Fruit fly (Drosophila melanogaster) whole organism, embryonic: ENCODE data around the gene CG10435.

ENCODE experiments used
- Bgb ChIP-seq: fragments of 200-800 bp; sonication (Bioruptor generic); IDR thresholded peaks from 2 replicates; pipeline ENCODE4 v1.3.6; 2022; ENCODE audit warnings: missing biosample characterization, missing genetic modification characterization; ENCODE audit not compliant: partially characterized antibody
- CG10267 ChIP-seq: fragments of 200-800 bp; sonication (Bioruptor generic); optimal IDR thresholded peaks from 2 replicates; lab custom pipeline; 2018; ENCODE audit warnings: missing biosample characterization, mild to moderate bottlenecking, missing genetic modification characterization, moderate library complexity
- CG12659 ChIP-seq: fragments of 200-800 bp; sonication (Bioruptor generic); optimal IDR thresholded peaks from 3 replicates; lab custom pipeline; 2017; ENCODE audit warnings: mild to moderate bottlenecking, missing biosample characterization, missing genetic modification reagents, missing genetic modification characterization
- CG13624 ChIP-seq: fragments of 200-800 bp; sonication (Bioruptor generic); optimal IDR thresholded peaks from 2 replicates; lab custom pipeline; 2016; ENCODE audit warnings: missing biosample characterization, missing genetic modification characterization
- CG14860 ChIP-seq: fragments of 200-800 bp; sonication (Bioruptor generic); IDR thresholded peaks from 3 replicates; pipeline ENCODE4 v1.3.6; 2022; ENCODE audit warnings: missing biosample characterization, missing genetic modification characterization; ENCODE audit not compliant: partially characterized antibody
- CG15011 ChIP-seq: fragments of 200-800 bp; sonication (Bioruptor generic); optimal IDR thresholded peaks from 3 replicates; lab custom pipeline; 2018; ENCODE audit warnings: missing biosample characterization, mild to moderate bottlenecking, missing genetic modification characterization
- CG15514 ChIP-seq: fragments of 200-800 bp; sonication (Bioruptor generic); optimal IDR thresholded peaks from 3 replicates; lab custom pipeline; 2017; ENCODE audit warnings: missing biosample characterization, missing genetic modification characterization, mild to moderate bottlenecking, moderate library complexity, missing genetic modification reagents
- CG18262 ChIP-seq: fragments of 200-800 bp; optimal IDR thresholded peaks from 3 replicates; lab custom pipeline; 2019; ENCODE audit warnings: missing biosample characterization, mild to moderate bottlenecking, missing genetic modification characterization, moderate library complexity
- CG2116 ChIP-seq: fragments of 200-800 bp; sonication (Bioruptor generic); optimal IDR thresholded peaks from 3 replicates; lab custom pipeline; 2018; ENCODE audit warnings: missing biosample characterization, mild to moderate bottlenecking, missing genetic modification characterization
- CG30431 ChIP-seq: fragments of 200-800 bp; sonication (Bioruptor generic); optimal IDR thresholded peaks from 2 replicates; lab custom pipeline; 2017; ENCODE audit warnings: missing biosample characterization, missing genetic modification characterization
- CG4730 ChIP-seq: fragments of 200-800 bp; sonication (Bioruptor generic); IDR thresholded peaks from 2 replicates; pipeline ENCODE4 v1.3.6; 2022; ENCODE audit warnings: missing biosample characterization, missing genetic modification characterization
- CG8924 ChIP-seq: fragments of 200-800 bp; optimal IDR thresholded peaks from 3 replicates; lab custom pipeline; 2019; ENCODE audit warnings: missing biosample characterization, mild to moderate bottlenecking, missing genetic modification characterization, moderate library complexity
- CG9215 ChIP-seq: fragments of 200-800 bp; sonication (Bioruptor generic); IDR thresholded peaks from 2 replicates; pipeline ENCODE4 v1.3.6; 2022; ENCODE audit warnings: missing biosample characterization, missing genetic modification characterization
- CG9727 ChIP-seq: fragments of 200-800 bp; sonication (Bioruptor generic); optimal IDR thresholded peaks from 3 replicates; lab custom pipeline; 2017; ENCODE audit warnings: missing biosample characterization, mild to moderate bottlenecking, missing genetic modification characterization
- Gsc ChIP-seq: fragments of 200-800 bp; sonication (Bioruptor generic); IDR thresholded peaks from 2 replicates; pipeline ENCODE4 v1.3.6; 2022; ENCODE audit warnings: missing biosample characterization, missing genetic modification characterization
- Max ChIP-seq: fragments of 200-800 bp; sonication (Bioruptor generic); optimal IDR thresholded peaks from 2 replicates; lab custom pipeline; 2016; ENCODE audit warnings: missing biosample characterization, mild to moderate bottlenecking, missing genetic modification characterization
- Ptx1 ChIP-seq: fragments of 200-800 bp; sonication (Bioruptor generic); IDR thresholded peaks from 2 replicates; pipeline ENCODE4 v1.3.6; 2022; ENCODE audit warnings: missing biosample characterization, missing genetic modification characterization
- Scr ChIP-seq: fragments of 200-800 bp; sonication (Bioruptor generic); IDR thresholded peaks from 2 replicates; pipeline ENCODE4 v1.3.6; 2022; ENCODE audit warnings: missing biosample characterization, missing genetic modification characterization; ENCODE audit not compliant: partially characterized antibody
- Sox102F ChIP-seq: fragments of 200-800 bp; sonication (Bioruptor generic); optimal IDR thresholded peaks from 2 replicates; lab custom pipeline; 2018; ENCODE audit warnings: missing biosample characterization, mild to moderate bottlenecking, missing genetic modification characterization, moderate library complexity
- Vsx1 ChIP-seq: fragments of 200-800 bp; sonication (Bioruptor generic); optimal IDR thresholded peaks from 2 replicates; lab custom pipeline; 2017; ENCODE audit warnings: missing biosample characterization, mild to moderate bottlenecking, missing genetic modification characterization, missing genetic modification reagents
- Xbp1 ChIP-seq: fragments of 200-800 bp; sonication (Bioruptor generic); optimal IDR thresholded peaks from 3 replicates; lab custom pipeline; 2016; ENCODE audit warnings: missing biosample characterization, mild to moderate bottlenecking, missing genetic modification characterization
- YL-1 ChIP-seq: fragments of 200-800 bp; sonication (Bioruptor generic); optimal IDR thresholded peaks from 3 replicates; lab custom pipeline; 2017; ENCODE audit warnings: missing biosample characterization, mild to moderate bottlenecking, missing genetic modification characterization
- amos ChIP-seq: fragments of 200-800 bp; sonication (Bioruptor generic); IDR thresholded peaks from 2 replicates; pipeline ENCODE4 v1.3.6; 2022; ENCODE audit warnings: missing biosample characterization, missing genetic modification characterization; ENCODE audit not compliant: partially characterized antibody
- ato ChIP-seq: fragments of 200-800 bp; sonication (Bioruptor generic); IDR thresholded peaks from 2 replicates; pipeline ENCODE4 v1.3.6; 2022; ENCODE audit warnings: missing biosample characterization, missing genetic modification characterization; ENCODE audit not compliant: partially characterized antibody
- crc ChIP-seq: fragments of 200-800 bp; sonication (Bioruptor generic); optimal IDR thresholded peaks from 2 replicates; lab custom pipeline; 2016; ENCODE audit warnings: missing biosample characterization, missing genetic modification characterization
- crp ChIP-seq, 2 experiments: fragments of 200-800 bp; sonication (Bioruptor generic); optimal IDR thresholded peaks; 2 replicates in 1 of 2; 3 replicates in 1 of 2; lab custom pipeline; 2017; ENCODE audit warnings: missing biosample characterization in 2 of 2, missing genetic modification characterization in 2 of 2, mild to moderate bottlenecking in 1 of 2, moderate library complexity in 1 of 2
- dm ChIP-seq: fragments of 200-800 bp; sonication (Bioruptor generic); optimal IDR thresholded peaks from 3 replicates; lab custom pipeline; 2016; ENCODE audit warnings: missing biosample characterization, missing genetic modification characterization
- dmrt11E ChIP-seq: fragments of 200-800 bp; sonication (Bioruptor generic); optimal IDR thresholded peaks from 3 replicates; lab custom pipeline; 2018; ENCODE audit warnings: missing biosample characterization, mild to moderate bottlenecking, missing genetic modification characterization, moderate library complexity
- dpn ChIP-seq, 2 experiments: fragments of 200-800 bp; sonication (Bioruptor generic); optimal IDR thresholded peaks; 3 replicates each; lab custom pipeline; 2016; ENCODE audit warnings: missing biosample characterization in 2 of 2, missing genetic modification characterization in 2 of 2
- exex ChIP-seq: fragments of 200-800 bp; sonication (Bioruptor generic); optimal IDR thresholded peaks from 4 replicates; lab custom pipeline; 2018; ENCODE audit warnings: missing biosample characterization, mild to moderate bottlenecking, missing genetic modification characterization, moderate library complexity
- ftz-f1 ChIP-seq: fragments of 200-800 bp; sonication (Bioruptor generic); optimal IDR thresholded peaks from 2 replicates; lab custom pipeline; 2016; ENCODE audit warnings: missing biosample characterization, missing genetic modification characterization
- gsb ChIP-seq: fragments of 200-800 bp; sonication (Bioruptor generic); IDR thresholded peaks from 2 replicates; pipeline ENCODE4 v1.3.6; 2022; ENCODE audit warnings: missing biosample characterization, missing genetic modification characterization
- knrl ChIP-seq: fragments of 200-800 bp; sonication (Bioruptor generic); IDR thresholded peaks from 3 replicates; pipeline ENCODE4 v1.3.6; 2022; ENCODE audit warnings: missing biosample characterization, missing genetic modification characterization; ENCODE audit not compliant: partially characterized antibody
- lilli ChIP-seq: fragments of 200-800 bp; sonication (Bioruptor generic); optimal IDR thresholded peaks from 3 replicates; lab custom pipeline; 2016; ENCODE audit warnings: missing biosample characterization, missing genetic modification characterization
- lmd ChIP-seq: fragments of 200-800 bp; sonication (Bioruptor generic); IDR thresholded peaks from 2 replicates; pipeline ENCODE4 v1.3.6; 2022; ENCODE audit warnings: missing biosample characterization, missing genetic modification characterization
- p53 ChIP-seq: fragments of 200-800 bp; sonication (Bioruptor generic); optimal IDR thresholded peaks from 2 replicates; lab custom pipeline; 2016; ENCODE audit warnings: missing biosample characterization, missing genetic modification characterization
- pfk ChIP-seq: fragments of 200-800 bp; sonication (Bioruptor generic); optimal IDR thresholded peaks from 2 replicates; lab custom pipeline; 2018; ENCODE audit warnings: missing biosample characterization, mild to moderate bottlenecking, missing genetic modification characterization, moderate library complexity
- ranshi ChIP-seq: fragments of 200-800 bp; sonication (Bioruptor generic); IDR thresholded peaks from 2 replicates; pipeline ENCODE4 v1.3.6; 2022; ENCODE audit warnings: missing biosample characterization, missing genetic modification characterization
- run ChIP-seq: fragments of 200-800 bp; sonication (Bioruptor generic); optimal IDR thresholded peaks from 3 replicates; lab custom pipeline; 2018; ENCODE audit warnings: missing biosample characterization, mild to moderate bottlenecking, missing genetic modification characterization
- sc ChIP-seq, 3 experiments: fragments of >200 bp in 2 of 3; fragments of 200-800 bp in 1 of 3; sonication (Bioruptor generic) in 1 of 3; optimal IDR thresholded peaks; 2 replicates in 2 of 3; 3 replicates in 1 of 3; lab custom pipeline; 2017; ENCODE audit warnings: mild to moderate bottlenecking in 1 of 3, missing biosample characterization in 1 of 3, missing genetic modification characterization in 1 of 3, missing genetic modification reagents in 1 of 3
- stwl ChIP-seq: fragments of 200-800 bp; sonication (Bioruptor generic); optimal IDR thresholded peaks from 3 replicates; lab custom pipeline; 2018; ENCODE audit warnings: missing biosample characterization, mild to moderate bottlenecking, missing genetic modification characterization, moderate library complexity
- sug ChIP-seq: fragments of 200-800 bp; optimal IDR thresholded peaks from 2 replicates; lab custom pipeline; 2019; ENCODE audit warnings: missing biosample characterization, mild to moderate bottlenecking, missing genetic modification characterization, moderate library complexity
- tap ChIP-seq: fragments of 200-800 bp; optimal IDR thresholded peaks from 3 replicates; lab custom pipeline; 2019; ENCODE audit warnings: missing biosample characterization, mild to moderate bottlenecking, missing genetic modification characterization, moderate library complexity
- tx ChIP-seq: fragments of 200-800 bp; sonication (Bioruptor generic); optimal IDR thresholded peaks from 2 replicates; lab custom pipeline; 2016; ENCODE audit warnings: missing biosample characterization, missing genetic modification characterization
- vnd ChIP-seq: fragments of 200-800 bp; sonication (Bioruptor generic); IDR thresholded peaks from 3 replicates; pipeline ENCODE4 v1.3.6; 2022; ENCODE audit warnings: missing biosample characterization, missing genetic modification characterization; ENCODE audit not compliant: partially characterized antibody

Gene CG10435

dm6 chr3R:8032923-8033478, 20.0 kb upstream of the CG10435 start, which contains the start of the genes CG11035 and unc-45 (continued):
- TF ChIP-seq Xbp1 (GFP tag; lab: Kevin White, UChicago): peak; percentile 31
- peak; percentile 56 for TF ChIP-seq CG9727
- peak; percentile 50 for TF ChIP-seq CG9215 (GFP tag; lab: Robert Waterston, UW)
- TF ChIP-seq pfk (GFP tag; lab: Kevin White, UChicago): no peak
- peak; percentile 40 for TF ChIP-seq lilli (GFP tag; lab: Kevin White, UChicago)
- no peak for TF ChIP-seq CG4730 (GFP tag; lab: Robert Waterston, UW)
- no peak for TF ChIP-seq tx (GFP tag; lab: Kevin White, UChicago)
- peak; percentile 61 for TF ChIP-seq YL-1
- no peak for TF ChIP-seq ranshi (GFP tag; lab: Robert Waterston, UW)
- TF ChIP-seq lmd (GFP tag; lab: Robert Waterston, UW): peak; percentile 15; the same call in 1 of the 2 replicates
- TF ChIP-seq sc (optimal IDR thresholded peaks at IDR 0.05; lab: Kevin White, UChicago): no peak
- TF ChIP-seq sc (GFP tag; optimal IDR thresholded peaks at IDR 0.05; lab: Kevin White, UChicago): no peak
- TF ChIP-seq Sox102F (GFP tag; lab: Kevin White, UChicago): no peak
- peak; percentile 22 for TF ChIP-seq dmrt11E (tag; lab: Kevin White, UChicago)
- TF ChIP-seq CG2116 (GFP tag; lab: Kevin White, UChicago): peak; percentile 75
- peak; percentile 62 for TF ChIP-seq CG18262 (tag; lab: Kevin White, UChicago)
- peak; percentile 16 for TF ChIP-seq crc (GFP tag; lab: Kevin White, UChicago)
- TF ChIP-seq p53 (GFP tag; lab: Kevin White, UChicago): no peak

- TF ChIP-seq knrl (GFP tag; lab: Robert Waterston, UW) (peak; percentile 66), gsb (GFP tag; lab: Robert Waterston, UW) (no peak), CG12659 (GFP tag; lab: Kevin White, UChicago) (peak; percentile 56), CG30431 (no peak), Gsc (GFP tag; lab: Robert Waterston, UW) (no peak), CG13624 (GFP tag; lab: Kevin White, UChicago) (peak; percentile 17), dm (GFP tag; lab: Kevin White, UChicago) (peak; percentile 89), exex (tag; lab: Kevin White, UChicago) (peak; percentile 39), Vsx1 (peak; percentile 77), CG8924 (tag; lab: Kevin White, UChicago) (peak; percentile 8), stwl (tag; lab: Kevin White, UChicago) (peak; percentile 22), sug (tag; lab: Kevin White, UChicago) (peak; percentile 70), Ptx1 (GFP tag; lab: Robert Waterston, UW) (no peak), Max (peak; percentile 63), CG10267 (tag; lab: Kevin White, UChicago) (peak; percentile 11), Bgb (GFP tag; lab: Robert Waterston, UW) (peak; percentile 74), run (tag; lab: Kevin White, UChicago) (no peak), tap (tag; lab: Kevin White, UChicago) (no peak), CG14860 (GFP tag; lab: Robert Waterston, UW) (0 out of 3 replicates have a peak, but pooled peaks have one; percentile 38), dpn (GFP tag; optimal IDR thresholded peaks at IDR 0.05; lab: Kevin White, UChicago) (peak in 1 of 2 experiments; percentile 10), amos (peak; percentile 75), crp (GFP tag; optimal IDR thresholded peaks at IDR 0.05; lab: Kevin White, UChicago) (peak; percentile 66 to 94), ftz-f1 (GFP tag; lab: Kevin White, UChicago) (peak; percentile 24), ato (GFP tag; lab: Robert Waterston, UW) (peak; percentile 46; the same call in 1 of the 2 replicates), Scr (peak; percentile 74), CG15514 (GFP tag; lab: Kevin White, UChicago) (peak; percentile 94), CG15011 (GFP tag; lab: Kevin White, UChicago) (no peak), vnd (GFP tag; lab: Robert Waterston, UW) (peak; percentile 33; the same call in 1 of the 3 replicates)
Observed at dm6 chr3R:8030151-8030899, 17.3 kb upstream of the CG10435 start, which contains the start of the genes CG10903 and CG2747. TSS of gene CG10903 (plus strand) at chr3R:8030411. TSS of gene CG2747 (minus strand) at chr3R:8030790.
